Fruit fly (Drosophila melanogaster): ENCODE data around the gene Ibf2.

The Ibf2 gene

DNA sequence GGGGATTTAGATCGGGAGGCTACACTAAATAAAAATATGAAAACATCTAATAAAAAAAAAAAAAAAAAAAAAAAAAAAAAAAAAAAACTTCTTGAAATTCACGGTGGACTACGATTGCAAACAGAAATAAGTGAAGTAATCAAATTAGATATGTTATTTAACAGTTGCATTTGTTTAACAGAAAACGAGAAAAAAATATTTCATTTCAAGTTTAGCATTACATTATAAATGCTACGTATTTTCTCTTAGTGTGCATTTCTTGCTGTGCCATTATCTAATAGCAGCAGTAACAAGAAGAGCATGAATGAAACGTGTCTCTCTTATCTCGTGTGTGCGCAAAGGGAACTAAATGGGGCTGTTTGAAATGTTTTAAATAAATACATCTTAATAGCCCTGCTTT is 33.5 kb downstream of the Ibf2 start (continued):
- TF ChIP-seq dsx (GFP tag; optimal IDR thresholded peaks at IDR 0.05; ENCODE audit: poor library complexity, severe bottlenecking) (no peak), CG7368 (GFP tag; optimal IDR thresholded peaks at IDR 0.05) (no peak), ss (GFP tag; optimal IDR thresholded peaks at IDR 0.05) (no peak), CG34406 (GFP tag; optimal IDR thresholded peaks at IDR 0.05) (peak; percentile 53), fd85E (GFP tag; optimal IDR thresholded peaks at IDR 0.05) (no peak), lz (GFP tag; optimal IDR thresholded peaks at IDR 0.05) (peak; percentile 1), eg (GFP tag; IDR thresholded peaks at IDR 0.05) (peak; percentile 84), esn (GFP tag; optimal IDR thresholded peaks at IDR 0.05) (peak; percentile 28), Hr38 (GFP tag; optimal IDR thresholded peaks at IDR 0.05) (no peak), salr (GFP tag; optimal IDR thresholded peaks at IDR 0.05) (peak in 1 of 2 experiments; percentile 75), Sox102F (GFP tag; optimal IDR thresholded peaks at IDR 0.05) (no peak), CG10631 (GFP tag; optimal IDR thresholded peaks at IDR 0.05) (peak; percentile 72)

DNA sequence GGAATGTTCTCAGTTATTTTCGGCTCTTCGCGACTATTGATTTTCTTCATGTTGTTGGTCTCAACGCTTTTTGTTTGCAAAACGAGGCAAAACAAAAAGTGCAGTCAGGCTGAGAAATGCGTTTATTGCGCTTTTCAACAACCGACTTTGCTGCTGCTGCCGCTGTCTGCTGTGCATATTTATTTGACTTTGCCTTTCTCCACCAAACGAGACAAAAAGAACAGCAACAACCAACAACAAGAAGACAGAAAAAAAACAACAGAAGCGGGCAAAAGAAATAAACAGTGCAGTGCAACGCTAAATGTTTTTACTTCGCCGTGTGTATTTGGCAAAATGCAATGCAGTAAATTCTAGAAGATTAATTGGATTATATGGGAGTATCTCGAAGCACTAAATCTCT is 35.9 kb downstream of the Ibf2 start:
- no peak for TF ChIP-seq CG4318 (GFP tag; optimal IDR thresholded peaks at IDR 0.05)
- TF ChIP-seq Eip78C (GFP tag) = peak; percentile 33
- TF ChIP-seq eg (GFP tag; IDR thresholded peaks at IDR 0.05) = peak; percentile 64; the same call in 2 of the 3 replicates
- no peak for TF ChIP-seq CG8319 (GFP tag; optimal IDR thresholded peaks at IDR 0.05)
- no peak for TF ChIP-seq CG34406 (GFP tag; optimal IDR thresholded peaks at IDR 0.05)
- TF ChIP-seq topi (GFP tag; optimal IDR thresholded peaks at IDR 0.05) = no peak
- TF ChIP-seq Blimp-1 (GFP tag; optimal IDR thresholded peaks at IDR 0.05) = no peak
- TF ChIP-seq Smox (GFP tag; optimal IDR thresholded peaks at IDR 0.05) = no peak
- no peak for TF ChIP-seq Sox14 (GFP tag; optimal IDR thresholded peaks at IDR 0.05)
- TF ChIP-seq CG15336 (GFP tag; IDR thresholded peaks at IDR 0.05) = peak; percentile 33; the same call in 1 of the 2 replicates
- no peak for TF ChIP-seq salr (GFP tag; optimal IDR thresholded peaks at IDR 0.05)
- no peak for TF ChIP-seq spab (GFP tag; optimal IDR thresholded peaks at IDR 0.05)
- TF ChIP-seq dac (GFP tag; optimal IDR thresholded peaks at IDR 0.05) = no peak
- no peak for TF ChIP-seq Eip75B (GFP tag; optimal IDR thresholded peaks at IDR 0.05)
- no peak for TF ChIP-seq ss (GFP tag; optimal IDR thresholded peaks at IDR 0.05)
- no peak for TF ChIP-seq CG7368 (GFP tag; optimal IDR thresholded peaks at IDR 0.05)
- no peak for TF ChIP-seq Sox15 (GFP tag; optimal IDR thresholded peaks at IDR 0.05)
- TF ChIP-seq CG6808 (GFP tag; optimal IDR thresholded peaks at IDR 0.05) = peak; percentile 0
- TF ChIP-seq CG11762 (GFP tag; optimal IDR thresholded peaks at IDR 0.05; ENCODE audit: insufficient read depth) = no peak
- TF ChIP-seq CG31627 (GFP tag; optimal IDR thresholded peaks at IDR 0.05) = no peak
- no peak for TF ChIP-seq CG11902 (GFP tag; optimal IDR thresholded peaks at IDR 0.05)
- no peak for TF ChIP-seq esn (GFP tag; optimal IDR thresholded peaks at IDR 0.05)
- TF ChIP-seq CG6792 (GFP tag; optimal IDR thresholded peaks at IDR 0.05) = no peak
- no peak for TF ChIP-seq pdm3 (GFP tag; optimal IDR thresholded peaks at IDR 0.05)
- peak; percentile 20; the same call in 1 of the 3 replicates for TF ChIP-seq CG6163 (GFP tag; IDR thresholded peaks at IDR 0.05)
- no peak for TF ChIP-seq fd59A (GFP tag; optimal IDR thresholded peaks at IDR 0.05)
- TF ChIP-seq CG3032 (tag; optimal IDR thresholded peaks at IDR 0.05) = no peak
- no peak for TF ChIP-seq dsx (GFP tag; optimal IDR thresholded peaks at IDR 0.05; ENCODE audit: poor library complexity, severe bottlenecking)
- no peak for TF ChIP-seq cyc (GFP tag; optimal IDR thresholded peaks at IDR 0.05)
- TF ChIP-seq lz (GFP tag; optimal IDR thresholded peaks at IDR 0.05) = no peak
- no peak for TF ChIP-seq fkh (GFP tag; optimal IDR thresholded peaks at IDR 0.05)
- no peak for TF ChIP-seq vri (GFP tag; optimal IDR thresholded peaks at IDR 0.05)
- TF ChIP-seq CG10669 (GFP tag; optimal IDR thresholded peaks at IDR 0.05) = peak; percentile 5
- TF ChIP-seq CG3919 (GFP tag; optimal IDR thresholded peaks at IDR 0.05) = no peak
- TF ChIP-seq svp (GFP tag) = no peak
- no peak for TF ChIP-seq Lpt (GFP tag; optimal IDR thresholded peaks at IDR 0.05)
- TF ChIP-seq Ets96B (tag; optimal IDR thresholded peaks at IDR 0.05) = no peak
- TF ChIP-seq acj6 (GFP tag; optimal IDR thresholded peaks at IDR 0.05) = no peak
- TF ChIP-seq CG6854 (GFP tag; optimal IDR thresholded peaks at IDR 0.05) = peak; percentile 54
- TF ChIP-seq Eip93F (GFP tag; optimal IDR thresholded peaks at IDR 0.05) = no peak
- TF ChIP-seq CG10631 (GFP tag; optimal IDR thresholded peaks at IDR 0.05) = no peak
- TF ChIP-seq Hr4 (GFP tag; optimal IDR thresholded peaks at IDR 0.05) = no peak
- no peak; the same call in 1 of the 2 replicates for TF ChIP-seq CG11294 (GFP tag; IDR thresholded peaks at IDR 0.05)
- TF ChIP-seq Met (GFP tag; optimal IDR thresholded peaks at IDR 0.05) = no peak
- TF ChIP-seq CG8632 (GFP tag; optimal IDR thresholded peaks at IDR 0.05) = no peak
- TF ChIP-seq CG16779 (tag; optimal IDR thresholded peaks at IDR 0.05) = no peak
